Fruit fly (Drosophila melanogaster) Kc167 (cell line): ENCODE measurements around the gene CG34462.

ENCODE experiments used
- Myc ChIP-seq: fragments of >200 bp; optimal IDR thresholded peaks from 2 replicates; lab custom pipeline; 2017; ENCODE audit warnings: missing external identifiers
- Sin3A ChIP-seq: fragments of >200 bp; optimal IDR thresholded peaks from 2 replicates; lab custom pipeline; 2018; ENCODE audit warnings: missing external identifiers
- h ChIP-seq: fragments of >200 bp; optimal IDR thresholded peaks from 3 replicates; lab custom pipeline; 2018; ENCODE audit warnings: missing external identifiers
- insv ChIP-seq: fragments of >200 bp; optimal IDR thresholded peaks from 3 replicates; lab custom pipeline; 2018; ENCODE audit warnings: missing external identifiers
- psq ChIP-seq: fragments of >200 bp; optimal IDR thresholded peaks from 2 replicates; lab custom pipeline; 2017; ENCODE audit warnings: missing external identifiers
- ttk ChIP-seq: sonication (Bioruptor generic); optimal IDR thresholded peaks from 2 replicates; lab custom pipeline; 2017; ENCODE audit warnings: missing external identifiers

dm6 chr3L:8340264-8341095 is 12.1 kb downstream of the CG34462 start, which contains the start of the genes Prim1 and CG7083:
- TF ChIP-seq h (lab: Kevin White, UChicago) (no peak), Sin3A (lab: Kevin White, UChicago) (no peak), psq (lab: Kevin White, UChicago) (no peak), Myc (lab: Kevin White, UChicago) (no peak), ttk (lab: Kevin White, UChicago) (no peak), insv (lab: Kevin White, UChicago) (no peak)
